Worm (Caenorhabditis elegans) whole organism, L2 larva: ENCODE data around the gene R151.1.

Experiments
- Y55F3AM.14 ChIP-seq: fragments of 200-800 bp; sonication (Bioruptor generic); optimal IDR thresholded peaks from 2 replicates; lab custom pipeline; 2018; ENCODE audit warnings: mild to moderate bottlenecking, missing genetic modification characterization, missing compliant biosample characterization
- ama-1 ChIP-seq: fragments of 150-350 bp; optimal IDR thresholded peaks from 2 replicates; lab custom pipeline; 2018; ENCODE audit warnings: inconsistent platforms
- lsy-2 ChIP-seq, 2 experiments: fragments of 150-350 bp in 1 of 2; sonication (generic microtip) in 1 of 2; optimal IDR thresholded peaks; 2 replicates each; lab custom pipeline; 2014 to 2017; ENCODE audit warnings: missing biosample characterization in 2 of 2, missing genetic modification characterization in 2 of 2
- nhr-237 ChIP-seq: fragments of 150-350 bp; optimal IDR thresholded peaks from 2 replicates; lab custom pipeline; 2014; ENCODE audit warnings: missing biosample characterization, missing genetic modification characterization
- nhr-6 ChIP-seq: fragments of 150-350 bp; optimal IDR thresholded peaks from 2 replicates; lab custom pipeline; 2014; ENCODE audit warnings: missing biosample characterization, missing genetic modification characterization
- sma-9 ChIP-seq, 2 experiments: fragments of 150-350 bp in 1 of 2; sonication (generic microtip) in 1 of 2; optimal IDR thresholded peaks; 2 replicates each; lab custom pipeline; 2014 to 2016; ENCODE audit warnings: missing genetic modification characterization in 2 of 2, mild to moderate bottlenecking in 1 of 2, missing biosample characterization in 1 of 2, missing compliant biosample characterization in 1 of 2, missing genetic modification reagents in 1 of 2, moderate library complexity in 1 of 2
- unc-39 ChIP-seq: fragments of 150-350 bp; optimal IDR thresholded peaks from 2 replicates; lab custom pipeline; 2014; ENCODE audit warnings: missing biosample characterization, missing genetic modification characterization

DNA sequence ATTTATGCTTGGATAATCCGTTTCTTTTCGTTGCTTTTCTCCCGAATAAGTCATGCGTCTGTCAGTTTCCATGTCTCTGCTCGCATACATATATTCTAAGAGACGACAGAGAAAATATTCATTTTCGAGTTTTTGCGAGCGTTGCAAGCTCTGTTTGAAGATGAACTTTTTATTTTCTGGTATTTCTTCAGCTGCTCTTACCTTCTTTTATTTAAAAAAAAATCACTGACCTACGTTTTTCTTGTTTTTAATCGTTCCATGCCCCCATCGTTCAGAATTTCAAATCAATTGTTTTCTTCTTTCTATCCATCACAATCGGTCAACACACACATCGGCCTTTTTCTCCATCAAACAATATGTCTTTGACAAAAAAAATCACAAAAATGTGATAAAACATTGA lies 5.8 kb upstream of the R151.1 start:
- TF ChIP-seq nhr-237 (tag; lab: Kevin White, UChicago) (no peak), nhr-6 (tag; lab: Kevin White, UChicago) (no peak), lsy-2 (tag; optimal IDR thresholded peaks at IDR 0.05; lab: Kevin White, UChicago) (no peak), unc-39 (tag; lab: Kevin White, UChicago) (no peak), Y55F3AM.14 (GFP tag; lab: Kevin White, UChicago) (no peak), ama-1 (lab: Kevin White, UChicago) (no peak), sma-9 (GFP tag; optimal IDR thresholded peaks at IDR 0.05; lab: Kevin White, UChicago) (no peak), sma-9 (tag; optimal IDR thresholded peaks at IDR 0.05; lab: Kevin White, UChicago) (no peak)
